Worm (Caenorhabditis elegans) whole organism, late embryonic: ENCODE results near the gene chtb-3.

ENCODE experiments used
- K02D7.2 ChIP-seq: sonication (generic microtip); optimal IDR thresholded peaks from 2 replicates; lab custom pipeline; 2017; ENCODE audit warnings: mild to moderate bottlenecking, missing genetic modification characterization, missing compliant biosample characterization
- T23F11.4 ChIP-seq: fragments of 200-800 bp; sonication (Bioruptor generic); optimal IDR thresholded peaks from 2 replicates; lab custom pipeline; 2018; ENCODE audit warnings: mild to moderate bottlenecking, missing genetic modification characterization, missing compliant biosample characterization
- ahr-1 ChIP-seq: sonication (generic microtip); optimal IDR thresholded peaks from 2 replicates; lab custom pipeline; 2016; ENCODE audit warnings: missing genetic modification characterization, missing compliant biosample characterization
- ama-1 ChIP-seq: fragments of 150-350 bp; optimal IDR thresholded peaks from 2 replicates; lab custom pipeline; 2014
- ceh-2 ChIP-seq: sonication (generic microtip); optimal IDR thresholded peaks from 2 replicates; lab custom pipeline; 2016; ENCODE audit warnings: missing genotype, missing genetic modification characterization, missing compliant biosample characterization
- ceh-24 ChIP-seq: sonication (generic microtip); optimal IDR thresholded peaks from 2 replicates; lab custom pipeline; 2016; ENCODE audit warnings: mild to moderate bottlenecking, missing genetic modification characterization, missing compliant biosample characterization
- ceh-30 ChIP-seq: fragments of 150-350 bp; optimal IDR thresholded peaks from 2 replicates; lab custom pipeline; 2014; ENCODE audit warnings: missing biosample characterization, missing genetic modification characterization
- ceh-34 ChIP-seq: sonication (generic microtip); optimal IDR thresholded peaks from 2 replicates; lab custom pipeline; 2016; ENCODE audit warnings: mild to moderate bottlenecking, missing genetic modification characterization, missing compliant biosample characterization
- ceh-6 ChIP-seq: fragments of 200-800 bp; sonication (Bioruptor generic); optimal IDR thresholded peaks from 2 replicates; lab custom pipeline; 2018; ENCODE audit warnings: mild to moderate bottlenecking, missing genetic modification characterization, missing compliant biosample characterization
- che-1 ChIP-seq: sonication (generic microtip); optimal IDR thresholded peaks from 2 replicates; lab custom pipeline; 2016; ENCODE audit warnings: mild to moderate bottlenecking, missing genetic modification characterization, missing compliant biosample characterization
- dmd-4 ChIP-seq: sonication (generic microtip); optimal IDR thresholded peaks from 2 replicates; lab custom pipeline; 2016; ENCODE audit warnings: borderline replicate concordance, missing genetic modification characterization, missing compliant biosample characterization
- elt-4 ChIP-seq: sonication (generic microtip); optimal IDR thresholded peaks from 2 replicates; lab custom pipeline; 2016; ENCODE audit warnings: missing genetic modification characterization, missing compliant biosample characterization
- eyg-1 ChIP-seq: sonication (generic microtip); optimal IDR thresholded peaks from 2 replicates; lab custom pipeline; 2016; ENCODE audit warnings: missing genotype, missing genetic modification characterization, missing compliant biosample characterization
- fax-1 ChIP-seq: sonication (generic microtip); optimal IDR thresholded peaks from 2 replicates; lab custom pipeline; 2016; ENCODE audit warnings: missing genotype, missing genetic modification characterization, missing compliant biosample characterization
- fkh-10 ChIP-seq: fragments of 150-350 bp; optimal IDR thresholded peaks from 2 replicates; lab custom pipeline; 2014; ENCODE audit warnings: missing biosample characterization, missing genetic modification reagents, missing genetic modification characterization
- gmeb-2 ChIP-seq: sonication (generic microtip); optimal IDR thresholded peaks from 2 replicates; lab custom pipeline; 2016; ENCODE audit warnings: missing genetic modification characterization, inconsistent platforms, missing compliant biosample characterization
- hlh-30 ChIP-seq: sonication (generic microtip); optimal IDR thresholded peaks from 2 replicates; lab custom pipeline; 2017; ENCODE audit warnings: antibody characterized with exemption, missing genetic modification characterization, missing compliant biosample characterization; ENCODE audit not compliant: insufficient read depth
- hlh-8 ChIP-seq: sonication (generic microtip); optimal IDR thresholded peaks from 2 replicates; lab custom pipeline; 2016; ENCODE audit warnings: missing genotype, missing genetic modification characterization, missing compliant biosample characterization
- lim-6 ChIP-seq: sonication (generic microtip); optimal IDR thresholded peaks from 2 replicates; lab custom pipeline; 2016; ENCODE audit warnings: missing genetic modification characterization, missing compliant biosample characterization
- lin-11 ChIP-seq: fragments of 200-800 bp; sonication (Bioruptor generic); optimal IDR thresholded peaks from 2 replicates; lab custom pipeline; 2018; ENCODE audit warnings: mild to moderate bottlenecking, missing genetic modification characterization, missing compliant biosample characterization
- madf-2 ChIP-seq: sonication (generic microtip); optimal IDR thresholded peaks from 2 replicates; lab custom pipeline; 2017; ENCODE audit warnings: missing genetic modification characterization, missing compliant biosample characterization
- mec-3 ChIP-seq: sonication (generic microtip); optimal IDR thresholded peaks from 2 replicates; lab custom pipeline; 2016; ENCODE audit warnings: borderline replicate concordance, missing genetic modification characterization, missing compliant biosample characterization
- nfya-1 ChIP-seq: sonication (generic microtip); optimal IDR thresholded peaks from 2 replicates; lab custom pipeline; 2017; ENCODE audit warnings: missing genetic modification characterization, mild to moderate bottlenecking, missing compliant biosample characterization, antibody characterized with exemption, moderate library complexity
- nhr-232 ChIP-seq: sonication (generic microtip); optimal IDR thresholded peaks from 2 replicates; lab custom pipeline; 2016; ENCODE audit warnings: missing genetic modification characterization, missing compliant biosample characterization
- npax-4 ChIP-seq: sonication (generic microtip); optimal IDR thresholded peaks from 2 replicates; lab custom pipeline; 2016; ENCODE audit warnings: missing genetic modification characterization, missing compliant biosample characterization
- pag-3 ChIP-seq: sonication (generic microtip); optimal IDR thresholded peaks from 2 replicates; lab custom pipeline; 2016; ENCODE audit warnings: missing compliant biosample characterization, missing genetic modification characterization, borderline replicate concordance
- pha-2 ChIP-seq: sonication (generic microtip); optimal IDR thresholded peaks from 2 replicates; lab custom pipeline; 2017; ENCODE audit warnings: mild to moderate bottlenecking, missing genetic modification characterization, missing compliant biosample characterization
- pha-4 ChIP-seq: fragments of 150-350 bp; optimal IDR thresholded peaks from 2 replicates; lab custom pipeline; 2018; ENCODE audit warnings: missing biosample characterization, missing genetic modification reagents, missing genetic modification characterization
- pqm-1 ChIP-seq: sonication (generic microtip); optimal IDR thresholded peaks from 2 replicates; lab custom pipeline; 2016; ENCODE audit warnings: missing genetic modification characterization, missing compliant biosample characterization
- ref-2 ChIP-seq: sonication (generic microtip); optimal IDR thresholded peaks from 2 replicates; lab custom pipeline; 2016; ENCODE audit warnings: missing genetic modification characterization, missing compliant biosample characterization
- rnt-1 ChIP-seq: sonication (generic microtip); optimal IDR thresholded peaks from 2 replicates; lab custom pipeline; 2016; ENCODE audit warnings: missing genetic modification characterization, missing compliant biosample characterization
- sdc-2 ChIP-seq: sonication (generic microtip); optimal IDR thresholded peaks from 2 replicates; lab custom pipeline; 2016; ENCODE audit warnings: missing genotype, missing genetic modification characterization, missing compliant biosample characterization
- sox-2 ChIP-seq: fragments of 200-800 bp; sonication (Bioruptor generic); IDR thresholded peaks from 2 replicates; pipeline ENCODE4 v1.3.6; 2022; ENCODE audit warnings: missing genetic modification reagents, missing genetic modification characterization, missing compliant biosample characterization
- sox-4 ChIP-seq: sonication (generic microtip); optimal IDR thresholded peaks from 2 replicates; lab custom pipeline; 2017; ENCODE audit warnings: mild to moderate bottlenecking, missing genetic modification characterization, inconsistent platforms, missing compliant biosample characterization
- syd-9 ChIP-seq: sonication (generic microtip); optimal IDR thresholded peaks from 2 replicates; lab custom pipeline; 2016; ENCODE audit warnings: mild to moderate bottlenecking, missing genetic modification characterization, moderate library complexity, missing compliant biosample characterization
- tbx-2 ChIP-seq: sonication (generic microtip); optimal IDR thresholded peaks from 2 replicates; lab custom pipeline; 2016; ENCODE audit warnings: missing genetic modification characterization, missing compliant biosample characterization
- tbx-7 ChIP-seq: sonication (generic microtip); optimal IDR thresholded peaks from 2 replicates; lab custom pipeline; 2016; ENCODE audit warnings: missing genotype, missing genetic modification characterization, missing compliant biosample characterization
- ttx-3 ChIP-seq: sonication (generic microtip); optimal IDR thresholded peaks from 2 replicates; lab custom pipeline; 2016; ENCODE audit warnings: missing genetic modification reagents, missing genetic modification characterization, missing compliant biosample characterization
- unc-55 ChIP-seq: sonication (generic microtip); optimal IDR thresholded peaks from 2 replicates; lab custom pipeline; 2017; ENCODE audit warnings: missing biosample characterization, missing genetic modification reagents, missing genetic modification characterization
- zip-5 ChIP-seq: sonication (generic microtip); optimal IDR thresholded peaks from 2 replicates; lab custom pipeline; 2016; ENCODE audit warnings: missing genetic modification characterization, missing compliant biosample characterization
- ztf-16 ChIP-seq: sonication (generic microtip); optimal IDR thresholded peaks from 2 replicates; lab custom pipeline; 2017; ENCODE audit warnings: missing genetic modification characterization, missing compliant biosample characterization

Gene chtb-3

ce11 chrX:6319546-6319945 is at the start of gene chtb-3:
Gene chtb-3 (minus strand): TSS chrX:6319646.
- TF ChIP-seq fax-1 (tag; lab: Kevin White, UChicago) (no peak), gmeb-2 (tag; lab: Kevin White, UChicago) (no peak), sox-2 (GFP tag; lab: Robert Waterston, UW) (no peak), lin-11 (no peak), K02D7.2 (tag; lab: Kevin White, UChicago) (no peak), T23F11.4 (GFP tag; lab: Kevin White, UChicago) (no peak), ceh-34 (tag; lab: Kevin White, UChicago) (no peak), nfya-1 (tag; lab: Kevin White, UChicago) (no peak), ztf-16 (tag; lab: Kevin White, UChicago) (no peak), ceh-2 (no peak), tbx-7 (tag; lab: Kevin White, UChicago) (no peak), tbx-2 (tag; lab: Kevin White, UChicago) (no peak), ref-2 (no peak), zip-5 (tag; lab: Kevin White, UChicago) (no peak), hlh-30 (no peak), pag-3 (tag; lab: Kevin White, UChicago) (no peak)

- TF ChIP-seq unc-55, result no peak
- TF ChIP-seq ceh-30, result no peak
- TF ChIP-seq sox-4, result no peak
- TF ChIP-seq ceh-2, result no peak
- no peak for TF ChIP-seq pqm-1
- no peak for TF ChIP-seq mec-3 (tag; lab: Kevin White, UChicago)
- TF ChIP-seq hlh-8 (tag; lab: Kevin White, UChicago), result no peak
- TF ChIP-seq dmd-4 (tag; lab: Kevin White, UChicago), result no peak
- TF ChIP-seq ahr-1, result no peak
- no peak for TF ChIP-seq sox-2 (GFP tag; lab: Robert Waterston, UW)
- TF ChIP-seq eyg-1 (tag; lab: Kevin White, UChicago), result no peak
- no peak for TF ChIP-seq syd-9 (tag; lab: Kevin White, UChicago)
- TF ChIP-seq T23F11.4 (GFP tag; lab: Kevin White, UChicago), result no peak
- no peak for TF ChIP-seq ceh-6
- TF ChIP-seq lim-6 (tag; lab: Kevin White, UChicago), result no peak
- no peak for TF ChIP-seq sdc-2 (tag; lab: Kevin White, UChicago)
These were observed 46.3 kb upstream of the chtb-3 start, which contains the start of gene C03B1.3 for ce11 chrX:6365715-6366114. Gene C03B1.3 (plus strand): TSS chrX:6366015.

DNA sequence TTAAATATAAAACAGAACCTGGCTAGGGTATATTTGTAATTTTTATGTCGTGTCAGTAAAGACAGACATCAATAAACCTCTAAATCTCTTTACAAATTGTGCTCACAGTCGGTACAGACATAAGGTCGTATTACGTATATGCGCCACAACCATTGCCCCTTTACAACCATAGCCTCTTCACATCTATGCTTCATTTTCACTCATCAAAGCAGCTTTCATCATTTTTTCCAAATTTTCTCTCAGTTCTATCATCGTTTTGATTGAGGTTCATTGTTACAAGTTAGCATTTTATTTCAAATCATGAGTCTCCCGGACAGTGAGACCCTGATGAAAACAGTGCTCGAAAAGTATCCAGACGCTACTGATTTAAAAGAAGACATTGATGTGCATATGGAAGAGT is 44.8 kb upstream of the chtb-3 start, which contains the start of gene C03B1.4:
Gene C03B1.4 (plus strand): TSS at position 301 of the 400 bp plus-strand sequence.
- TF ChIP-seq pha-2 (tag; lab: Kevin White, UChicago) (no peak), npax-4 (tag; lab: Kevin White, UChicago) (no peak), elt-4 (tag; lab: Kevin White, UChicago) (no peak), sdc-2 (tag; lab: Kevin White, UChicago) (no peak), madf-2 (no peak), rnt-1 (tag; lab: Kevin White, UChicago) (no peak), che-1 (no peak), zip-5 (tag; lab: Kevin White, UChicago) (no peak), pha-4 (tag; lab: Kevin White, UChicago) (no peak), ceh-24 (tag; lab: Kevin White, UChicago) (no peak), pqm-1 (no peak), mec-3 (tag; lab: Kevin White, UChicago) (no peak), ama-1 (lab: Kevin White, UChicago) (no peak), ztf-16 (tag; lab: Kevin White, UChicago) (no peak), nhr-232 (tag; lab: Kevin White, UChicago) (no peak), fkh-10 (no peak), dmd-4 (tag; lab: Kevin White, UChicago) (no peak), ahr-1 (no peak), ttx-3 (no peak)
